Worm (Caenorhabditis elegans): ENCODE measurements around the gene F21D12.2.
A peak's percentile ranks its signal among the peaks of the same experiment; 100 is the strongest.

Gene F21D12.2

DNA sequence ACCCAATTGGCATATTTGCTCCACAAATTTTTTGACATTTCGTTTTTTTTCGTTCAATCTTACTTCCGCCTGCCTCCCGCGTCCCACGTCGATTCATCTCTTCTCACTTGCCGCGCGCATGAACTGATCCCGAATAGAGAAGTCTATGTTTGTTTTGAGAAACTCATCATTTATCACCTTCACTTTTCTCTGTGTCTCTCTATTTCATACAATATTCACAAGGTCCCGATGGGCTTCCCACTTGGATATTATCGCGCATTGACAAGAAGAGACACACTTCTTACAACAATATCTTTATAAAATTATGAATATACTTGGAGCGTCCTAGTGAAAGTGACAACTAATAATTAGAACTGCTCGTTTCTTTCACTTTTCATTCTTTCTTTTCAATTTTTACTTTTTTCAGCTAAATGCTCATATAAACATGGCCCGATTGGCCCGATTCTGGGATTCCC lies 40.9 kb downstream of the F21D12.2 start, which contains the start of gene insc-1:
Gene insc-1, plus strand, starts transcription at position 405 of the 455 bp plus-strand sequence.
- peak; percentile 75 for TF ChIP-seq blmp-1 (tag; optimal IDR thresholded peaks at IDR 0.05)
- no peak for TF ChIP-seq ces-1 (GFP tag; optimal IDR thresholded peaks at IDR 0.05)
- no peak for TF ChIP-seq tbx-8 (GFP tag; optimal IDR thresholded peaks at IDR 0.05)
- no peak for TF ChIP-seq unc-39 (tag; optimal IDR thresholded peaks at IDR 0.05)
- peak; percentile 3 for TF ChIP-seq unc-62 (GFP tag; optimal IDR thresholded peaks at IDR 0.05)
- TF ChIP-seq hlh-1 (tag; optimal IDR thresholded peaks at IDR 0.05), result no peak

DNA sequence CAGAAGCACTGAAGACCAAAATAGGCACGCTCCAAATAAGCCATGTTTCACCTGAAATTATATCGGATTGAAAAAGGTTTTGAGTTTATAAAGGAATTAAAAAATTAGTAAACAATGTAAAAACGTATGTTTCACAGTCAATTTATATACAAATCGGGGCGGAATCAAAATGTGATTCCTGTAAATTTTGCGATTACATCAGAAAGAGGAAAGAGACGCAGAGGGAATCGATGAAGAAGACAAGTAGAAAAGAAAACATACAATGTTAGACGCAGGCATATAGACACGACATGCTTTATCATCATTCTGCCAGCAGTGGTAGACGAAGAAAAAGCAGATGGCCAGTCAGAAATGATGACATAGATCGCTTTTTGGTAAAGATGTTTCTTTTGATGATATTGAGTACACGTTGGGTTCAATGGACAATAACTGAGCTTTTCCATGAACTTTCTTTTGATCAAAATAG lies 46.5 kb downstream of the F21D12.2 start, which contains the start of gene msra-1:
Gene msra-1, minus strand, starts transcription at position 51 of the 466 bp plus-strand sequence.
- peak; percentile 18 for TF ChIP-seq elt-1 (tag; optimal IDR thresholded peaks at IDR 0.05; ENCODE audit: borderline replicate concordance, insufficient read depth)
- no peak for TF ChIP-seq M03D4.4 (tag; optimal IDR thresholded peaks at IDR 0.05)
- peak; percentile 82 for TF ChIP-seq unc-62 (GFP tag; optimal IDR thresholded peaks at IDR 0.05)
- TF ChIP-seq hlh-1 (tag; optimal IDR thresholded peaks at IDR 0.05), result peak; percentile 24
- TF ChIP-seq unc-120 (tag; optimal IDR thresholded peaks at IDR 0.05; ENCODE audit: poor library complexity, severe bottlenecking), result peak; percentile 21
- no peak for TF ChIP-seq sem-2 (GFP tag; optimal IDR thresholded peaks at IDR 0.05)
- TF ChIP-seq ceh-39 (tag; optimal IDR thresholded peaks at IDR 0.05), result peak; percentile 65
- TF ChIP-seq elt-3 (tag; optimal IDR thresholded peaks at IDR 0.05), result no peak
- no peak for TF ChIP-seq flh-1 (GFP tag; optimal IDR thresholded peaks at IDR 0.05)
- peak; percentile 46 for TF ChIP-seq ces-1 (GFP tag; optimal IDR thresholded peaks at IDR 0.05)

DNA sequence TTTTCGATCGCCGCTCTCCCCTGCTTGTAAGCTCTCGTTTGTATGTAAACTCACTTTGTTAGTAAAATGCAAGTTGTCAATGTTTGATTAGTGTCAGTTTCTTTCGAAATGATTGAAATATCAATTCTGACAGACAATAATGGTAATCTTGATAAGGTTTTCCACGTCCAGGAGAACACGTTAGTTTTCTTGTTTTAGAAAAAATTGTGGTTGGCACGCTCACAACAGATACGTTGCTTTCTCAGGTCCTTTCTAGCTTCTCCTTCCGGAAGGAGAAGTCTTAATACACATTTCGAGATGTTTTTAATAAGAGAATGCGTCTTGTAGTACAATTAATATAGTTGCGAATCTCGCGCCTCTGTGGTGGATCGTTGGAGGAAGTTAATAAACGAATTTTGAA lies 51.2 kb downstream of the F21D12.2 start, which contains the start of gene F43E2.6:
Gene F43E2.6, minus strand, starts transcription at position 101 of the 400 bp plus-strand sequence.
- TF ChIP-seq nhr-28 (tag; optimal IDR thresholded peaks at IDR 0.05) (no peak), lin-13 (tag; optimal IDR thresholded peaks at IDR 0.05) (no peak), elt-1 (tag; optimal IDR thresholded peaks at IDR 0.05; ENCODE audit: borderline replicate concordance, insufficient read depth) (no peak), flh-1 (GFP tag; optimal IDR thresholded peaks at IDR 0.05) (no peak), unc-39 (tag; optimal IDR thresholded peaks at IDR 0.05) (no peak), nhr-237 (tag; optimal IDR thresholded peaks at IDR 0.05) (no peak)
